Worm (Caenorhabditis elegans): ENCODE data around the gene Y14H12A.1.

DNA sequence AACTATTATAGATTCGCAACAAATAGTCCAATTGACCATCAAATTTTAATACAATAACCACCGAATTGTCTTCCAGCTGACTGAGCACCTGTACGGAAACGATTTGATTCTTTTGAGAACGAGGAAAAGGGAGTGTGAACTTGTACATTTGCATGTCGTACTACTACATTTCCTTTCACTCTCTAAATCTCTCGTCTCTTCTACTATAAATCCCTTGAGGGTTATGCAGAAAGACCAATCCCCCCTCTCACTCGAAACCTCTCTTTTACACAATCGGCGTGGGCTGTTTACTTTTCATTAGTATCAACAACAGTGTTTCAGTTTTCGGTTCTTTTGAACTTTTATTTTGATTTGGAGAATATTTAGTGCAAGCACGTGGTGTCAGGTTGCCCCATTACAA lies 9.1 kb downstream of the Y14H12A.1 start:
- TF ChIP-seq him-1 (tag; optimal IDR thresholded peaks at IDR 0.05), result no peak
- TF ChIP-seq W03F9.2 (tag; optimal IDR thresholded peaks at IDR 0.05), result no peak

All from whole organism, L4/young adult.